Fruit fly (Drosophila melanogaster) whole organism, wandering third instar larva: ENCODE data around the gene PolE2.

Experiments used
- Abd-B ChIP-seq: fragments of >200 bp; optimal IDR thresholded peaks from 2 replicates; lab custom pipeline; 2017; ENCODE audit warnings: missing biosample characterization, missing genetic modification characterization
- CG32264 ChIP-seq: fragments of 200-800 bp; sonication (Bioruptor generic); optimal IDR thresholded peaks from 2 replicates; lab custom pipeline; 2016; ENCODE audit warnings: missing biosample characterization, missing genetic modification characterization
- CrebA ChIP-seq: fragments of 200-800 bp; sonication (Bioruptor generic); optimal IDR thresholded peaks from 2 replicates; lab custom pipeline; 2016; ENCODE audit warnings: missing biosample characterization, mild to moderate bottlenecking, missing genetic modification characterization, borderline replicate concordance
- Dfd ChIP-seq: fragments of >200 bp; optimal IDR thresholded peaks from 2 replicates; lab custom pipeline; 2017; ENCODE audit warnings: missing biosample characterization, missing genetic modification characterization
- Hnf4 ChIP-seq: fragments of 200-800 bp; sonication (Bioruptor generic); optimal IDR thresholded peaks from 2 replicates; lab custom pipeline; 2016; ENCODE audit warnings: missing biosample characterization, mild to moderate bottlenecking, missing genetic modification characterization
- Hr78 ChIP-seq: fragments of >200 bp; optimal IDR thresholded peaks from 2 replicates; lab custom pipeline; 2017; ENCODE audit warnings: missing biosample characterization, missing genetic modification characterization
- Hr83 ChIP-seq: fragments of 200-300 bp; sonication (Bioruptor generic); optimal IDR thresholded peaks from 2 replicates; lab custom pipeline; 2016; ENCODE audit warnings: missing biosample characterization, mild to moderate bottlenecking, missing genetic modification characterization, moderate library complexity; ENCODE audit not compliant: poor library complexity, severe bottlenecking
- Jra ChIP-seq: sonication (Bioruptor generic); optimal IDR thresholded peaks from 2 replicates; lab custom pipeline; 2016; ENCODE audit warnings: missing biosample characterization, missing genetic modification characterization
- Mio ChIP-seq: sonication (Bioruptor generic); optimal IDR thresholded peaks from 2 replicates; lab custom pipeline; 2016; ENCODE audit warnings: missing biosample characterization, missing genetic modification characterization
- Myc ChIP-seq: fragments of >200 bp; optimal IDR thresholded peaks from 2 replicates; lab custom pipeline; 2017
- N ChIP-seq: fragments of >200 bp; optimal IDR thresholded peaks from 2 replicates; lab custom pipeline; 2018; ENCODE audit warnings: missing biosample characterization, missing external identifiers, missing genetic modification characterization
- Rel ChIP-seq, 2 experiments: fragments of 200-800 bp; sonication (Bioruptor generic) in 1 of 2; optimal IDR thresholded peaks; 2 replicates in 1 of 2; 3 replicates in 1 of 2; lab custom pipeline; 2016 to 2019; ENCODE audit warnings: mild to moderate bottlenecking in 2 of 2, missing biosample characterization in 2 of 2, missing genetic modification characterization in 2 of 2, moderate library complexity in 1 of 2
- Sp1 ChIP-seq: fragments of 200-800 bp; sonication (Bioruptor generic); optimal IDR thresholded peaks from 3 replicates; lab custom pipeline; 2019; ENCODE audit warnings: missing biosample characterization, mild to moderate bottlenecking, missing genetic modification characterization, moderate library complexity
- Vsx2 ChIP-seq: fragments of 200-300, 225-300 bp; sonication (Bioruptor generic); optimal IDR thresholded peaks from 2 replicates; lab custom pipeline; 2018; ENCODE audit warnings: missing biosample characterization, missing genetic modification characterization; ENCODE audit not compliant: partially characterized antibody
- br ChIP-seq: fragments of 200-800 bp; sonication (Bioruptor generic); optimal IDR thresholded peaks from 2 replicates; lab custom pipeline; 2016; ENCODE audit warnings: missing biosample characterization, missing genetic modification characterization
- dl ChIP-seq, 2 experiments: fragments of 175-275, 200-275 bp in 1 of 2; fragments of 200-275 bp in 1 of 2; sonication (Bioruptor generic); optimal IDR thresholded peaks; lab custom pipeline; 2018; ENCODE audit warnings: mild to moderate bottlenecking in 2 of 2, missing biosample characterization in 2 of 2, missing genetic modification characterization in 2 of 2, moderate library complexity in 2 of 2; ENCODE audit not compliant: partially characterized antibody in 2 of 2, insufficient read depth in 1 of 2
- dmrt93B ChIP-seq: fragments of 200-800 bp; sonication (Bioruptor generic); optimal IDR thresholded peaks from 2 replicates; lab custom pipeline; 2018; ENCODE audit warnings: missing biosample characterization, mild to moderate bottlenecking, missing genetic modification characterization
- ey ChIP-seq: fragments of 200-800 bp; sonication (Bioruptor generic); optimal IDR thresholded peaks from 2 replicates; lab custom pipeline; 2016; ENCODE audit warnings: missing biosample characterization, missing genetic modification characterization
- foxo ChIP-seq, 2 experiments: fragments of 200-800 bp; sonication (Bioruptor generic); optimal IDR thresholded peaks; 2 replicates in 1 of 2; 3 replicates in 1 of 2; lab custom pipeline; 2016 to 2017; ENCODE audit warnings: missing biosample characterization in 2 of 2, missing genetic modification characterization in 2 of 2
- fru ChIP-seq: fragments of 200-800 bp; sonication (Bioruptor generic); optimal IDR thresholded peaks from 3 replicates; lab custom pipeline; 2016; ENCODE audit warnings: missing biosample characterization, mild to moderate bottlenecking, missing genetic modification characterization
- h ChIP-seq: fragments of 200-800 bp; sonication (Bioruptor generic); optimal IDR thresholded peaks from 3 replicates; lab custom pipeline; 2016; ENCODE audit warnings: missing biosample characterization, mild to moderate bottlenecking, missing genetic modification characterization
- jim ChIP-seq: fragments of 175-275, 200-325 bp; sonication (Bioruptor generic); optimal IDR thresholded peaks from 2 replicates; lab custom pipeline; 2016; ENCODE audit warnings: missing biosample characterization, mild to moderate bottlenecking, missing genetic modification characterization
- lola ChIP-seq: fragments of >200 bp; optimal IDR thresholded peaks from 2 replicates; lab custom pipeline; 2017; ENCODE audit warnings: missing biosample characterization, missing genetic modification characterization
- psq ChIP-seq: fragments of 200-800 bp; sonication (Bioruptor generic); optimal IDR thresholded peaks from 3 replicates; lab custom pipeline; 2017; ENCODE audit warnings: missing biosample characterization, mild to moderate bottlenecking, missing genetic modification characterization, moderate library complexity
- rgr ChIP-seq: fragments of 200-800 bp; sonication (Bioruptor generic); optimal IDR thresholded peaks from 3 replicates; lab custom pipeline; 2016; ENCODE audit warnings: missing biosample characterization, mild to moderate bottlenecking, missing genetic modification characterization
- sage ChIP-seq: fragments of 200-800 bp; sonication (Bioruptor generic); optimal IDR thresholded peaks from 2 replicates; lab custom pipeline; 2016; ENCODE audit warnings: missing biosample characterization, mild to moderate bottlenecking, missing genetic modification characterization
- sv ChIP-seq: fragments of 200-800 bp; sonication (Bioruptor generic); optimal IDR thresholded peaks from 3 replicates; lab custom pipeline; 2016; ENCODE audit warnings: missing biosample characterization, missing genetic modification characterization
- tai ChIP-seq: sonication (Bioruptor generic); optimal IDR thresholded peaks from 2 replicates; lab custom pipeline; 2016; ENCODE audit warnings: missing biosample characterization, missing genetic modification characterization
- usp ChIP-seq: fragments of >200 bp; optimal IDR thresholded peaks from 2 replicates; lab custom pipeline; 2017; ENCODE audit warnings: missing biosample characterization, missing genetic modification characterization
- woc ChIP-seq: sonication (Bioruptor generic); optimal IDR thresholded peaks from 2 replicates; lab custom pipeline; 2016; ENCODE audit warnings: missing biosample characterization, mild to moderate bottlenecking, missing genetic modification characterization

Gene PolE2

DNA sequence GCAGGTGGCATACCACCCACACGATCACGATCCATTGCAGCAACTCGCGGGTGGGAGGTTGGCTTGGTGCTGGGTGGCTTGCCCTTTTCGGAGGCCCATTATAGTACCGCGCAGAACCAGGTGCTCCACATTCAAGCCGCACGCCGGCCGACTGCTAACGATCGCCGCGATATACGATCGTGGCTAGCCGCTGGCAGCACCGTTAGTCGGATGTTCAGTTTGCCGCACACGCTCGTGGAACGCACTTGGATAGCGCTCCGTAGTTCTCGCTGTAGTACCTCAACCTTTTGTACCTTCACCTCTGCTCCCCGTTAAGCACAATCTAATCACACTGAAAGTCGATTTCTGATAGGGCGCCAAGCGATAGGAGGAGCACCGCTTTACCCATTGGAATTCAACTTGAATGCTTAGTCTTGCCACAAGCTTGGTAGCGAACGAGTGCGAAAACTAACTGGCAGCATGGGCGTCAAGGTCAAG lies 26.4 kb upstream of the PolE2 start, which contains the start of gene CG33523:
CG33523 (plus strand) TSS at position 217 of the 477 bp plus-strand sequence.
- TF ChIP-seq jim (GFP tag; lab: Kevin White, UChicago) = no peak
- no peak for TF ChIP-seq Mio (GFP tag; lab: Kevin White, UChicago)
- no peak for TF ChIP-seq sage (GFP tag; lab: Kevin White, UChicago)
- TF ChIP-seq woc (GFP tag; lab: Kevin White, UChicago) = no peak
- no peak for TF ChIP-seq psq
- no peak for TF ChIP-seq dl (GFP tag; optimal IDR thresholded peaks at IDR 0.05; lab: Kevin White, UChicago; ENCODE audit: insufficient read depth in 1 of 2, partially characterized antibody in 2 of 2)
- no peak for TF ChIP-seq Hnf4 (GFP tag; lab: Kevin White, UChicago)
- TF ChIP-seq Rel (GFP tag; optimal IDR thresholded peaks at IDR 0.05; lab: Kevin White, UChicago) = no peak
- TF ChIP-seq Rel (tag; optimal IDR thresholded peaks at IDR 0.05; lab: Kevin White, UChicago) = no peak
- no peak for TF ChIP-seq Hr78 (GFP tag; lab: Kevin White, UChicago)
- no peak for TF ChIP-seq sv (GFP tag; lab: Kevin White, UChicago)
- TF ChIP-seq Sp1 (GFP tag; lab: Kevin White, UChicago) = no peak
- TF ChIP-seq Abd-B = no peak
- TF ChIP-seq N (GFP tag; lab: Kevin White, UChicago) = no peak
- TF ChIP-seq br (GFP tag; lab: Kevin White, UChicago) = no peak
- no peak for TF ChIP-seq CrebA
- TF ChIP-seq dmrt93B = no peak
- TF ChIP-seq CG32264 (GFP tag; lab: Kevin White, UChicago) = no peak
- no peak for TF ChIP-seq Myc

DNA sequence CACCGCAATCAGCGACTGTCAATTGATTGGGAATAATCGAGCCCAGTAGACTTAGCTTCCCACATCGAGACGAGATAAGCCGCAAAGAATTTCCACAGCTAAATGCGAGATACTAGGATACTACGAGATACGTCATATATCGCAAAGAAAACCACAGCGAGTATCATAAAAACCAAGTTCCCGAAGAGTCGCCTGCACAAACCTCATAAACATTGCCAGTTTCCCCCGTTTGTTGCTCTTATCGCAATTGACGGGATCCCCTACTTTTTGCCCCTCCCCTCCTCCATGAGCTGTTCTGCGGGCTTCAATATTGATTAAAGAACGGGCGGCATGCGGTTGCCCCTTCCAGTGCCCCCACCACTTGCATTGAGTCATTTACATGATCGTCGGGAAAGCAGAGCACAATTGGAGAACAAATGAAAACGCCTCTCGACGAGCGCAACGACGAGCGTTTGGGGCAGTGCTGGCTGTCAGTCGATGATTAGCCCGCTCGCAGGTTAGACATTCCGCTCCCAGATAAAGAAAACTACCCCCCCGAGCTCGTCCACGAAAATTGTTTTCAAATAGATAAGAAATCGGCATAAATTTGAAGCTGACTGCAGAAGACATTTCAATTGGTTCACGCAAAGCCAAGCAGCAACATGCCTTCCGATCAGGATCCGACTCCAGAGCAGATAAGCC lies 24.9 kb upstream of the PolE2 start, which contains the start of gene CG32407:
CG32407 (plus strand) TSS at position 51 of the 681 bp plus-strand sequence.
- peak; percentile 28 for TF ChIP-seq br (GFP tag; lab: Kevin White, UChicago)
- TF ChIP-seq Jra (GFP tag; lab: Kevin White, UChicago) = peak; percentile 41
- TF ChIP-seq foxo (GFP tag; optimal IDR thresholded peaks at IDR 0.05; lab: Kevin White, UChicago) = peak in 1 of 2 experiments; percentile 23
- TF ChIP-seq Hr83 = peak; percentile 38
- TF ChIP-seq Rel (GFP tag; optimal IDR thresholded peaks at IDR 0.05; lab: Kevin White, UChicago) = no peak
- TF ChIP-seq Rel (tag; optimal IDR thresholded peaks at IDR 0.05; lab: Kevin White, UChicago) = peak; percentile 51
- TF ChIP-seq rgr = peak; percentile 29
- TF ChIP-seq CrebA = no peak
- TF ChIP-seq Dfd (GFP tag; lab: Kevin White, UChicago) = no peak
- no peak for TF ChIP-seq ey (GFP tag; lab: Kevin White, UChicago)
- peak; percentile 46 for TF ChIP-seq h
- no peak for TF ChIP-seq Hr78 (GFP tag; lab: Kevin White, UChicago)
- TF ChIP-seq, all 38 proteins: peak for 7

DNA sequence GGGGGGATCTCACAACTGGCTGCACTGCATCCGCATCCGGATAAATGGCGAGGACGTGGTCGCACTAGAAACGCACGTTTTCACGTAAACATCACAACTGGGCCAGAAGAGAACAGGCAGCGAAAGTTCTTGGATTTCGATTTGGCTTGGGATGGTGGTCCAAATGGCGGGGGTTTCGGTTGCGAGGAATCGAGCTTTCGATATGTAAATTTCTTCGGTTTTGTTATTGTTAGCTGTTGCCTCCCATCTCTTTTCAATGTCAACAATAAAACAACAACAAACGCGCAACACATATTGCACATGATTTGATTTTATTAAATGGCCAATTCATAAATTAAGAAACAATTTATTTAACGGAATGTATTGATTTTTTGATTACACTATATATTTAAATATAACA lies 24.0 kb upstream of the PolE2 start, which contains the start of gene PXo:
PXo (minus strand) TSS at position 101 of the 400 bp plus-strand sequence.
- no peak for TF ChIP-seq fru (GFP tag; lab: Kevin White, UChicago)

DNA sequence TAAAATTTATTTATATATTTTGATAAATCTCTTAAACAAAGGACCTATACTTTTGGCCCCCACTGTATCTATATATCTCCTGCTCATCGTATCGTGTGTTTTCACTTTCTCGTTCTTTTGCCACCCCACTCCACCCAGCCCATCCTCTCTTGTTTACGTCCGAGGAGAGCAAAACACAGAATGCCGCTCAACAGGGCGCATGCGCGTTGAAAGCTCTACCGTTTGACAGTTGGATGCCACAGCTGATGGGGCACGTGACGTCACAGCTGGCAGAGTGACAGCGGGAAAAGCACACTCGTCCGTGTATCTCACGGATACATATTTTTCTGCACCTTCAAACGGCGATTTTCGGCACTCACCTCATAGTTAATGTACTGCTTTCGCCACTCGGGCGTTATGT lies 23.5 kb upstream of the PolE2 start:
- TF ChIP-seq psq (peak; percentile 56), CrebA (no peak)
- TF ChIP-seq, all 38 proteins: peak for 1

DNA sequence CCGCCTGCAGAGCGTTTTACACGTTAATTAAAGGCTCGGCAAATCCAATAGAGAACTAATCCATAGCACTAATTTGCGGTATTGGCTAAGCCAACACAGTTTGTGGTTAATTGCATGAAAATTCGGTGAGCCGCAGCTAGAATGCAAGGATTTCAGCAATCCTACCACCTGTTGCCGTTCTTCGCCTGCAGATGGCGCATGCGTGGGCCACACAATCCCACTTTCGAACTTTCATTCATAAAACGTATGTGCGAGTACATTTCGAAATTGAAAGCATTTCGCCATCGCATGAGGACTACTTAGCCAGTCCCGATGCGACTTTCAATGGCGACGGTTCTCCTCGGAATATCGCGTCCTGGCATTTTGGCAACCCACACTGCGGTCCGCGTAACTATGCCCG lies 9.8 kb upstream of the PolE2 start, which contains the start of gene CG13288:
CG13288 (plus strand) TSS at position 305 of the 400 bp plus-strand sequence.
- TF ChIP-seq dmrt93B (no peak), usp (no peak), foxo (GFP tag; optimal IDR thresholded peaks at IDR 0.05; lab: Kevin White, UChicago) (no peak), lola (no peak), sage (GFP tag; lab: Kevin White, UChicago) (no peak), Rel (GFP tag; optimal IDR thresholded peaks at IDR 0.05; lab: Kevin White, UChicago) (no peak), Rel (tag; optimal IDR thresholded peaks at IDR 0.05; lab: Kevin White, UChicago) (no peak), Vsx2 (GFP tag; lab: Kevin White, UChicago) (no peak), Dfd (GFP tag; lab: Kevin White, UChicago) (no peak), h (no peak), Abd-B (no peak), CrebA (no peak), dl (GFP tag; optimal IDR thresholded peaks at IDR 0.05; lab: Kevin White, UChicago; ENCODE audit: insufficient read depth in 1 of 2, partially characterized antibody in 2 of 2) (no peak), rgr (no peak), tai (GFP tag; lab: Kevin White, UChicago) (no peak), br (GFP tag; lab: Kevin White, UChicago) (no peak)
